Worm (Caenorhabditis elegans): Measurements from ENCODE around the gene prx-1.

DNA sequence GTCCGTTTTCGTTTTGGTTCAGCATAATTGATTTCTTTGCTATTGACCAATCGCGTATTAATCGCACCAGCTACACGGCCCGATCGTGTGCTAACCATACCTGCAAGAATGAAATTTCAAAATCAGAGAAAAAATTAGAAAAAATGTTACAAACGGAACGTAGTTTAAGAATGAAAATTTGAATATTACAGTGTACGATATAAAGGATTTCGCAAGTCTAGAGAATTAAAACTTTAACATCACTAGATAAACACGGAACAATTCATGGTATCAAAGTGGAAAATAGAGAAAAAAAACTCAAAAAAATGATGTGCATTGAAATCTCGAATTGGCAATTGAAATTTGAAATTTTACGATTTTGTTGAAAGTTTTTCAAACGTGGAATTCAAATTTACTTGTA, 17.2 kb upstream of the prx-1 start, which contains the start of gene madd-3:
- no peak for TF ChIP-seq pha-4 (tag; optimal IDR thresholded peaks at IDR 0.05)
- TF ChIP-seq unc-62 (GFP tag; optimal IDR thresholded peaks at IDR 0.05) = no peak
- no peak for TF ChIP-seq lsy-2 (tag; optimal IDR thresholded peaks at IDR 0.05)
- no peak for TF ChIP-seq blmp-1 (tag; optimal IDR thresholded peaks at IDR 0.05)
- no peak for TF ChIP-seq nhr-28 (tag; optimal IDR thresholded peaks at IDR 0.05)
- no peak for TF ChIP-seq ztf-11 (tag; optimal IDR thresholded peaks at IDR 0.05)
- TF ChIP-seq tbx-8 (GFP tag; optimal IDR thresholded peaks at IDR 0.05) = no peak
- TF ChIP-seq ceh-83 (GFP tag; optimal IDR thresholded peaks at IDR 0.05) = no peak
- no peak for TF ChIP-seq sptf-1 (tag; optimal IDR thresholded peaks at IDR 0.05)
- TF ChIP-seq nhr-237 (tag; optimal IDR thresholded peaks at IDR 0.05) = no peak
- TF ChIP-seq snpc-4 (tag; optimal IDR thresholded peaks at IDR 0.05) = no peak

Measured in whole organism, mixed stage, embryonic.